Worm (Caenorhabditis elegans): ENCODE data around the gene F54C9.11.

DNA sequence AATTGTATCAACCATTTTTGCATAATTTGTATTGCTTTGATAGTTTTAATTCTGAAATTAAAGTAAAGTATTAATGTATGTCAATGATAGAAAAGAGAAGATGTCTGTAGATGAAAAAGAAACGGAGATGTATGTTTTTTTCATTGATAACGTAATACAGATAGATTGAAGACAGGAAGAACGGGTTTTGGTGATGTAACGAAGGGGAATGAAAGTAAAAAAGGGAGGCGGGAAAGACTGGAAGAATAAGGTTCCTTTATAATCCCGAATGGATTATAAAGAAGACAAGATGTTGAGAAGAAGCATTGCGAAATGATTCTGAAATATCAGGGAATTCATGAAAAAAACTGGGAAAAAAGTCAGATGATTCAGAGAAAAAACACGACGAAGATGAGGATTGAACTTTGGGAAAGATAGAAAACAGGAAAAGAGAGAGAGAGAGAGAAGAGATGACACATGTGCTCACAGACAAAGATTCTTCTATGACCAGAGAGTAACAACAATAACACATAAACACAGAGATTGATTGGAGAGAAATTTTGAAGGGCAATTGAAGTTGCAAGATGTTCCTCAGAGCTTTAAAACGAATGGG lies at the start of gene F54C9.11:
- TF ChIP-seq flt-1 (GFP tag; IDR thresholded peaks at IDR 0.05) = no peak
- TF ChIP-seq cog-1 (tag; optimal IDR thresholded peaks at IDR 0.05) = no peak
- no peak for TF ChIP-seq klf-2 (GFP tag; conservative IDR thresholded peaks at IDR 0.05)
- TF ChIP-seq ztf-23 (GFP tag; IDR thresholded peaks at IDR 0.05) = no peak
- no peak for TF ChIP-seq med-1 (GFP tag; optimal IDR thresholded peaks at IDR 0.05; ENCODE audit: insufficient read depth)
- no peak for TF ChIP-seq ref-1 (GFP tag; conservative IDR thresholded peaks at IDR 0.05)
- TF ChIP-seq tab-1 (GFP tag; IDR thresholded peaks at IDR 0.05) = no peak

All from whole organism, midembryonic.